Fruit fly (Drosophila melanogaster) whole organism, prepupa: Measurements from ENCODE around the gene Pdxk.

Experiments
- CG10631 ChIP-seq: fragments of 200-800 bp; sonication (Bioruptor generic); optimal IDR thresholded peaks from 2 replicates; lab custom pipeline; 2016; ENCODE audit warnings: missing biosample characterization, missing genetic modification characterization
- CG6163 ChIP-seq: fragments of 200-800 bp; sonication (Bioruptor generic); IDR thresholded peaks from 3 replicates; pipeline ENCODE4 v1.3.6; 2022; ENCODE audit warnings: missing biosample characterization, missing genetic modification characterization
- CG7368 ChIP-seq: fragments of 200-800 bp; sonication (Bioruptor generic); optimal IDR thresholded peaks from 3 replicates; lab custom pipeline; 2016; ENCODE audit warnings: missing biosample characterization, missing genetic modification characterization
- Eip93F ChIP-seq: fragments of 200-800 bp; sonication (Bioruptor generic); optimal IDR thresholded peaks from 2 replicates; lab custom pipeline; 2016; ENCODE audit warnings: missing biosample characterization, mild to moderate bottlenecking, missing genetic modification characterization
- Sox102F ChIP-seq: fragments of 200-800 bp; sonication (Bioruptor generic); optimal IDR thresholded peaks from 2 replicates; lab custom pipeline; 2016; ENCODE audit warnings: missing biosample characterization, mild to moderate bottlenecking, missing genetic modification characterization
- acj6 ChIP-seq: fragments of 200-800 bp; sonication (Bioruptor generic); optimal IDR thresholded peaks from 3 replicates; lab custom pipeline; 2016; ENCODE audit warnings: missing biosample characterization, missing genetic modification characterization
- esn ChIP-seq: fragments of 200-800 bp; sonication (Bioruptor generic); optimal IDR thresholded peaks from 2 replicates; lab custom pipeline; 2016; ENCODE audit warnings: missing biosample characterization, mild to moderate bottlenecking, missing genetic modification characterization, moderate library complexity
- fd59A ChIP-seq: fragments of 200-800 bp; sonication (Bioruptor generic); optimal IDR thresholded peaks from 2 replicates; lab custom pipeline; 2017; ENCODE audit warnings: missing biosample characterization, mild to moderate bottlenecking, missing genetic modification characterization, missing genetic modification reagents
- fkh ChIP-seq: fragments of 200-800 bp; sonication (Bioruptor generic); optimal IDR thresholded peaks from 3 replicates; lab custom pipeline; 2017; ENCODE audit warnings: missing biosample characterization, mild to moderate bottlenecking, missing genetic modification characterization, moderate library complexity

dm6 chr3L:9367431-9367867, 7.3 kb downstream of the Pdxk start:
- no peak for TF ChIP-seq Sox102F (GFP tag; lab: Kevin White, UChicago)
- TF ChIP-seq fkh (GFP tag; lab: Kevin White, UChicago), result no peak
- TF ChIP-seq acj6 (GFP tag; lab: Kevin White, UChicago), result no peak
- TF ChIP-seq Eip93F (GFP tag; lab: Kevin White, UChicago), result no peak
- TF ChIP-seq CG7368 (GFP tag; lab: Kevin White, UChicago), result no peak
- TF ChIP-seq CG10631 (GFP tag; lab: Kevin White, UChicago), result no peak
- TF ChIP-seq CG6163 (GFP tag; lab: Robert Waterston, UW), result peak; percentile 59; the same call in 1 of the 3 replicates
- TF ChIP-seq esn (GFP tag; lab: Kevin White, UChicago), result no peak
- no peak for TF ChIP-seq fd59A (GFP tag; lab: Kevin White, UChicago)
